Worm (Caenorhabditis elegans): ENCODE results near the gene lury-1.

DNA sequence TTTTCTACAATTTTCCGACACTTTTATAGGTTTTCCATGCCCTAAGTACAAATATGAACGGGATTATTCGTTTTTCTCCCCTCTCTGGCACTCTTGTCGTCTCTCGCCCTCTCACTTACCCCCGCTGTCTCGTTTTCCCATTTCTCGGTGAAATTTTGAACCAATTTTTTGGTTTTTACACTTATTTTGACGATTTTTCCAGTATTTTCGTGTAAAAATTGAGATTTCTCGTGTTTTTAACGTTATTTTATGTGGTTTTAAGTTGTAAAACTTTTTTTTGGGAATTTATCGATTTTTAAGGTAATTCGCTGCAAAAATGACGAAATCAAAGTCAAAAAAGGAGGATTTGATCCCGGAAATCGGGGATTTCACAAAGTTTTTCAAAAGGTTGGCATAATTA, 33.6 kb upstream of the lury-1 start, which contains the start of gene Y75B8A.7:
- TF ChIP-seq unc-130 (GFP tag; optimal IDR thresholded peaks at IDR 0.05): no peak
- no peak for TF ChIP-seq ztf-22 (GFP tag; optimal IDR thresholded peaks at IDR 0.05)
- TF ChIP-seq hmg-1.2 (GFP tag; IDR thresholded peaks at IDR 0.05): 0 out of 2 replicates have a peak, but pooled peaks have one; percentile 3
- no peak for TF ChIP-seq ama-1 (optimal IDR thresholded peaks at IDR 0.05)
- no peak for TF ChIP-seq ama-1 (GFP tag; optimal IDR thresholded peaks at IDR 0.05)
- TF ChIP-seq bed-1 (GFP tag; IDR thresholded peaks at IDR 0.05): no peak
- no peak for TF ChIP-seq nfya-2 (GFP tag; IDR thresholded peaks at IDR 0.05)
- no peak for TF ChIP-seq attf-6 (GFP tag; IDR thresholded peaks at IDR 0.05)
- no peak for TF ChIP-seq hsf-1 (GFP tag; IDR thresholded peaks at IDR 0.05)
- TF ChIP-seq nhr-120 (GFP tag; IDR thresholded peaks at IDR 0.05): no peak
- TF ChIP-seq pha-4 (tag; optimal IDR thresholded peaks at IDR 0.05): no peak
- TF ChIP-seq F49E8.2 (tag; optimal IDR thresholded peaks at IDR 0.05; ENCODE audit: insufficient read depth): no peak
- no peak for TF ChIP-seq gei-17 (GFP tag; optimal IDR thresholded peaks at IDR 0.05)

Measured in whole organism, young adult.